Fruit fly (Drosophila melanogaster) whole organism, wandering third instar larva: Measurements from ENCODE around the gene Sgf11.

Source experiments
- CrebA ChIP-seq: fragments of 200-800 bp; sonication (Bioruptor generic); optimal IDR thresholded peaks from 2 replicates; lab custom pipeline; 2016; ENCODE audit warnings: missing biosample characterization, mild to moderate bottlenecking, missing genetic modification characterization, borderline replicate concordance
- Hr78 ChIP-seq: fragments of >200 bp; optimal IDR thresholded peaks from 2 replicates; lab custom pipeline; 2017; ENCODE audit warnings: missing biosample characterization, missing genetic modification characterization
- Rel ChIP-seq, 2 experiments: fragments of 200-800 bp; sonication (Bioruptor generic) in 1 of 2; optimal IDR thresholded peaks; 2 replicates in 1 of 2; 3 replicates in 1 of 2; lab custom pipeline; 2016 to 2019; ENCODE audit warnings: mild to moderate bottlenecking in 2 of 2, missing biosample characterization in 2 of 2, missing genetic modification characterization in 2 of 2, moderate library complexity in 1 of 2
- Vsx2 ChIP-seq: fragments of 200-300, 225-300 bp; sonication (Bioruptor generic); optimal IDR thresholded peaks from 2 replicates; lab custom pipeline; 2018; ENCODE audit warnings: missing biosample characterization, missing genetic modification characterization; ENCODE audit not compliant: partially characterized antibody
- br ChIP-seq: fragments of 200-800 bp; sonication (Bioruptor generic); optimal IDR thresholded peaks from 2 replicates; lab custom pipeline; 2016; ENCODE audit warnings: missing biosample characterization, missing genetic modification characterization
- dmrt93B ChIP-seq: fragments of 200-800 bp; sonication (Bioruptor generic); optimal IDR thresholded peaks from 2 replicates; lab custom pipeline; 2018; ENCODE audit warnings: missing biosample characterization, mild to moderate bottlenecking, missing genetic modification characterization
- dsf ChIP-seq: sonication (Bioruptor generic); optimal IDR thresholded peaks from 2 replicates; lab custom pipeline; 2016; ENCODE audit warnings: missing biosample characterization, missing genetic modification characterization, borderline replicate concordance
- lola ChIP-seq: fragments of >200 bp; optimal IDR thresholded peaks from 2 replicates; lab custom pipeline; 2017; ENCODE audit warnings: missing biosample characterization, missing genetic modification characterization
- usp ChIP-seq: fragments of >200 bp; optimal IDR thresholded peaks from 2 replicates; lab custom pipeline; 2017; ENCODE audit warnings: missing biosample characterization, missing genetic modification characterization
- woc ChIP-seq: sonication (Bioruptor generic); optimal IDR thresholded peaks from 2 replicates; lab custom pipeline; 2016; ENCODE audit warnings: missing biosample characterization, mild to moderate bottlenecking, missing genetic modification characterization

Sgf11 gene

dm6 chr3L:18633084-18633483, 48.6 kb downstream of the Sgf11 start:
- TF ChIP-seq br (GFP tag; lab: Kevin White, UChicago) (no peak), dmrt93B (GFP tag; lab: Kevin White, UChicago) (no peak), Vsx2 (GFP tag; lab: Kevin White, UChicago) (peak; percentile 17), usp (GFP tag; lab: Kevin White, UChicago) (no peak), dsf (no peak), woc (GFP tag; lab: Kevin White, UChicago) (no peak), Hr78 (no peak), Rel (GFP tag; optimal IDR thresholded peaks at IDR 0.05; lab: Kevin White, UChicago) (no peak), Rel (tag; optimal IDR thresholded peaks at IDR 0.05; lab: Kevin White, UChicago) (peak; percentile 55), lola (GFP tag; lab: Kevin White, UChicago) (no peak)

DNA sequence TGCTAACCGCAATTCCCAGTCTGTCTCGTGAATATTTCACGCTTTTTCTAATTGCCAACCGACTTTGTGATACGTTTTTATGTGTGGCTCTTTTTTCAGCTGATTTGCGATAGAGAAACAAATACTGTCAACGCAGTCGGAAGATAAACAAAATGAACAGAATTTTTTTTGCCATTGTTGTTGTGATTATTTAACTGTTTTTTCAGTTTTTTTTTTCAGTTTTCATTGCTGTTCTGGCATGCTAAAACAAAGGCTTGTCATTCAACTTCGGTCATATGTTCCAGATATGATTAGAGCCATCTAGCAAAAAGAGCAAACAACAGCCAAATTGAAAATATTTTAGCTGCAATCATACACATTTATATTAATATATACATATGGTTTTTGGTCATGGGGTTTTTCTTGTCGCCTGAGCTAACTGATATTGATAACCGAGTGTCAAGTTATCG, 49.4 kb downstream of the Sgf11 start:
- TF ChIP-seq CrebA (GFP tag; lab: Kevin White, UChicago), result peak; percentile 53
- TF ChIP-seq Rel (GFP tag; optimal IDR thresholded peaks at IDR 0.05; lab: Kevin White, UChicago), result no peak
- TF ChIP-seq Rel (tag; optimal IDR thresholded peaks at IDR 0.05; lab: Kevin White, UChicago), result peak; percentile 92
- no peak for TF ChIP-seq Hr78
